Fruit fly (Drosophila melanogaster) whole organism, wandering third instar larva: ENCODE results near the gene Rpp14b.

Source experiments
- CG32264 ChIP-seq: fragments of 200-800 bp; sonication (Bioruptor generic); optimal IDR thresholded peaks from 2 replicates; lab custom pipeline; 2016; ENCODE audit warnings: missing biosample characterization, missing genetic modification characterization
- Hr78 ChIP-seq: fragments of >200 bp; optimal IDR thresholded peaks from 2 replicates; lab custom pipeline; 2017; ENCODE audit warnings: missing biosample characterization, missing genetic modification characterization
- Myc ChIP-seq: fragments of >200 bp; optimal IDR thresholded peaks from 2 replicates; lab custom pipeline; 2017
- ey ChIP-seq: fragments of 200-800 bp; sonication (Bioruptor generic); optimal IDR thresholded peaks from 2 replicates; lab custom pipeline; 2016; ENCODE audit warnings: missing biosample characterization, missing genetic modification characterization
- jim ChIP-seq: fragments of 175-275, 200-325 bp; sonication (Bioruptor generic); optimal IDR thresholded peaks from 2 replicates; lab custom pipeline; 2016; ENCODE audit warnings: missing biosample characterization, mild to moderate bottlenecking, missing genetic modification characterization
- lola ChIP-seq: fragments of >200 bp; optimal IDR thresholded peaks from 2 replicates; lab custom pipeline; 2017; ENCODE audit warnings: missing biosample characterization, missing genetic modification characterization
- pan ChIP-seq: fragments of >200 bp; optimal IDR thresholded peaks from 2 replicates; lab custom pipeline; 2017
- sv ChIP-seq: fragments of 200-800 bp; sonication (Bioruptor generic); optimal IDR thresholded peaks from 3 replicates; lab custom pipeline; 2016; ENCODE audit warnings: missing biosample characterization, missing genetic modification characterization
- tai ChIP-seq: sonication (Bioruptor generic); optimal IDR thresholded peaks from 2 replicates; lab custom pipeline; 2016; ENCODE audit warnings: missing biosample characterization, missing genetic modification characterization

dm6 chr3R:30062543-30062942 lies 6.8 kb downstream of the Rpp14b start:
- no peak for TF ChIP-seq ey (GFP tag; lab: Kevin White, UChicago)
- no peak for TF ChIP-seq lola (GFP tag; lab: Kevin White, UChicago)
- no peak for TF ChIP-seq pan (lab: Kevin White, UChicago)
- no peak for TF ChIP-seq CG32264
- no peak for TF ChIP-seq sv
- TF ChIP-seq Hr78 = no peak
- no peak for TF ChIP-seq jim
- TF ChIP-seq tai (GFP tag; lab: Kevin White, UChicago) = no peak
- TF ChIP-seq Myc (lab: Kevin White, UChicago) = no peak
